Fruit fly (Drosophila melanogaster) S2 (cell line): Measurements from ENCODE around the gene CG18284.

Source experiments
- CG8478 ChIP-seq: fragments of >200 bp; optimal IDR thresholded peaks from 2 replicates; lab custom pipeline; 2018
- CTCF ChIP-seq, 2 experiments: fragments of >200 bp; optimal IDR thresholded peaks; 2 replicates each; lab custom pipeline; 2018

DNA sequence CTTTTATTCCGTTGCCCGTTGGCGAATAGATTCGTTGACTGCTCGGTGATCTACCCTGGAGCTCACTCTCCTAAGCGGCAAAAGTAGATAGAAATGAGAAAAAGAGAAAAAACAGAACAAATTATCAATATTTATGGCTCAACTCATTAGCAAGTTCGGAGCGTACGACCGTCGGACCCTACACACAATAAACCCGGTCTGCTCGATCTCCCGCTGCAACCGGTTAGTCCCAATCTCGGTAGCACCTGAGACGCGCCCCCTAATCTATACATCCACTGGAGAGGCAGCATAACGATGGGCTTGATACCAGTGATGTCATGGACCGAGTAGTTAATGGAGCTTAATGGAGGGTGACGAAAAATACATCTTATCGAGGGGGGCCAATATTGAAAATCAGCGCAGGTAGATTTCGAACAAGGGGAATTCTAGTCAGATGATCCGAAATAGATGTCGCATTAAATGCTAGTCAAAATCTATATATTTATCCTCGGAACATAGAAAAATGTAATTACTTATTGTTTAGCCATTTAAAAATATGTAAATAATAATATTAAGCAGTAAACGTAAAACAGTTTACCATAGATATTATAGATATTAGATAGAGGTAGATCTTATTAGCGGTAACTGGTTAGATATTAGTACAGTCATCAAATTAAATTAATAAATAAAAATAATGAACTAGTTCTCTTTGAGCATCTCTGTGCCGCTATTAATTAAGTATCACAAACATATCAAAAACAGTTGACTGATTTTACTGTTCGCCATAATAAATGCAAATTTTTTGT, 43.4 kb downstream of the CG18284 start, which contains the start of gene CG7296:
- no peak for TF ChIP-seq CTCF (optimal IDR thresholded peaks at IDR 0.05; lab: Kevin White, UChicago)
- no peak for TF ChIP-seq CG8478 (lab: Kevin White, UChicago)
